Worm (Caenorhabditis elegans): ENCODE measurements around the gene pzf-1.

ce11 chrV:15899696-15900095 is 28.5 kb downstream of the pzf-1 start, which contains the start of gene T06C12.14:
- TF ChIP-seq unc-30 (tag; optimal IDR thresholded peaks at IDR 0.05) (no peak), sup-37 (GFP tag; optimal IDR thresholded peaks at IDR 0.05) (no peak), nhr-84 (tag; optimal IDR thresholded peaks at IDR 0.05) (no peak), nhr-76 (tag; optimal IDR thresholded peaks at IDR 0.05) (no peak), nhr-77 (tag; optimal IDR thresholded peaks at IDR 0.05) (no peak), egl-27 (tag; optimal IDR thresholded peaks at IDR 0.05) (no peak), fos-1 (tag; optimal IDR thresholded peaks at IDR 0.05) (no peak), unc-62 (GFP tag; optimal IDR thresholded peaks at IDR 0.05) (no peak), elt-3 (tag; optimal IDR thresholded peaks at IDR 0.05) (no peak), dpl-1 (GFP tag; optimal IDR thresholded peaks at IDR 0.05) (no peak), Y116A8C.19 (tag; optimal IDR thresholded peaks at IDR 0.05; ENCODE audit: borderline replicate concordance) (no peak)
